Worm (Caenorhabditis elegans) whole organism, early embryonic: ENCODE data around the gene T07D3.9.
"Not testable (repeated sequence)": the region's sequence is repeated elsewhere in the genome, so short reads cannot be mapped to it uniquely, and the experiment has no call there.

Experiments
- ets-7 ChIP-seq: sonication (generic microtip); optimal IDR thresholded peaks from 2 replicates; lab custom pipeline; 2016; ENCODE audit warnings: missing genotype, missing genetic modification characterization, missing compliant biosample characterization
- hnd-1 ChIP-seq: sonication (generic microtip); optimal IDR thresholded peaks from 2 replicates; lab custom pipeline; 2016; ENCODE audit warnings: missing genetic modification characterization, missing compliant biosample characterization
- pes-1 ChIP-seq: fragments of 200-800 bp; sonication (Bioruptor generic); IDR thresholded peaks from 2 replicates; pipeline ENCODE4 v1.3.6; 2022; ENCODE audit warnings: missing genetic modification reagents, missing genetic modification characterization, missing compliant biosample characterization
- sea-1 ChIP-seq: fragments of 200-800 bp; sonication (Bioruptor generic); conservative IDR thresholded peaks from 2 replicates; pipeline ENCODE4 v1.3.6; 2022; ENCODE audit warnings: missing genetic modification characterization, missing compliant biosample characterization

ce11 chrII:930871-931270 is 30.2 kb upstream of the T07D3.9 start, which contains the start of gene fbxc-34:
- not testable (repeated sequence) for TF ChIP-seq hnd-1 (tag; lab: Kevin White, UChicago); sea-1; pes-1 (GFP tag; lab: Robert Waterston, UW); ets-7
